Worm (Caenorhabditis elegans) whole organism, young adult: ENCODE results near the gene str-89.

Experiments used
- B0261.1 ChIP-seq: sonication (generic microtip); optimal IDR thresholded peaks from 2 replicates; lab custom pipeline; 2016; ENCODE audit warnings: mild to moderate bottlenecking, missing genetic modification characterization, moderate library complexity, missing compliant biosample characterization
- D2030.7 ChIP-seq: fragments of 200-800 bp; sonication (Bioruptor generic); IDR thresholded peaks from 2 replicates; pipeline ENCODE4 v1.3.6; 2022; ENCODE audit warnings: missing genetic modification reagents, missing genetic modification characterization, missing compliant biosample characterization
- K11D2.4 ChIP-seq: fragments of 200-800 bp; sonication (Bioruptor generic); IDR thresholded peaks from 2 replicates; pipeline ENCODE4 v1.3.6; 2022; ENCODE audit warnings: missing genetic modification reagents, missing genetic modification characterization, missing compliant biosample characterization
- Y53F4B.3 ChIP-seq: fragments of 200-800 bp; sonication (Bioruptor generic); IDR thresholded peaks from 2 replicates; pipeline ENCODE4 v1.3.6; 2022; ENCODE audit warnings: missing genetic modification reagents, missing genetic modification characterization, missing compliant biosample characterization
- athp-1 ChIP-seq: sonication (generic microtip); optimal IDR thresholded peaks from 2 replicates; lab custom pipeline; 2017; ENCODE audit warnings: mild to moderate bottlenecking, missing genetic modification characterization, missing compliant biosample characterization
- attf-5 ChIP-seq: fragments of 200-800 bp; sonication (Bioruptor generic); optimal IDR thresholded peaks from 2 replicates; lab custom pipeline; 2018; ENCODE audit warnings: mild to moderate bottlenecking, missing genetic modification characterization, missing compliant biosample characterization
- attf-6 ChIP-seq: fragments of 200-800 bp; sonication (Bioruptor generic); IDR thresholded peaks from 2 replicates; pipeline ENCODE4 v1.3.6; 2022; ENCODE audit warnings: missing genetic modification reagents, missing genetic modification characterization, missing compliant biosample characterization
- bed-2 ChIP-seq: fragments of 200-800 bp; sonication (Bioruptor generic); IDR thresholded peaks from 2 replicates; pipeline ENCODE4 v1.3.6; 2022; ENCODE audit warnings: missing genetic modification reagents, missing genetic modification characterization, missing compliant biosample characterization
- ceh-27 ChIP-seq: fragments of 200-800 bp; sonication (Bioruptor generic); optimal IDR thresholded peaks from 2 replicates; lab custom pipeline; 2018; ENCODE audit warnings: mild to moderate bottlenecking, missing genetic modification characterization, moderate library complexity, missing compliant biosample characterization
- ceh-91 ChIP-seq: fragments of 200-800 bp; sonication (Bioruptor generic); IDR thresholded peaks from 2 replicates; pipeline ENCODE4 v1.3.6; 2022; ENCODE audit warnings: missing genetic modification reagents, missing genetic modification characterization, missing compliant biosample characterization
- die-1 ChIP-seq: sonication (generic microtip); optimal IDR thresholded peaks from 2 replicates; lab custom pipeline; 2016; ENCODE audit warnings: missing genotype, mild to moderate bottlenecking, missing genetic modification characterization, missing compliant biosample characterization
- efl-1 ChIP-seq: fragments of 150-350 bp; optimal IDR thresholded peaks from 2 replicates; lab custom pipeline; 2014; ENCODE audit warnings: missing biosample characterization, missing genetic modification reagents, missing genetic modification characterization
- gei-17 ChIP-seq: fragments of 200-800 bp; sonication (Bioruptor generic); optimal IDR thresholded peaks from 2 replicates; lab custom pipeline; 2018; ENCODE audit warnings: mild to moderate bottlenecking, missing genetic modification characterization, missing compliant biosample characterization
- him-1 ChIP-seq: sonication (generic microtip); optimal IDR thresholded peaks from 2 replicates; lab custom pipeline; 2016; ENCODE audit warnings: missing genotype, missing genetic modification reagents, missing genetic modification characterization, missing compliant biosample characterization
- hlh-12 ChIP-seq: sonication (generic microtip); optimal IDR thresholded peaks from 2 replicates; lab custom pipeline; 2016; ENCODE audit warnings: missing genetic modification characterization, missing compliant biosample characterization
- hlh-26 ChIP-seq: fragments of 200-800 bp; sonication (Bioruptor generic); conservative IDR thresholded peaks from 2 replicates; pipeline ENCODE4 v1.3.6; 2022; ENCODE audit warnings: missing genetic modification reagents, missing genetic modification characterization, missing compliant biosample characterization
- hmg-1.2 ChIP-seq: fragments of 200-800 bp; sonication (Bioruptor generic); IDR thresholded peaks from 2 replicates; pipeline ENCODE4 v1.3.6; 2022; ENCODE audit warnings: missing genetic modification reagents, missing genetic modification characterization, missing compliant biosample characterization
- lag-1 ChIP-seq: fragments of 200-800 bp; sonication (Bioruptor generic); IDR thresholded peaks from 2 replicates; pipeline ENCODE4 v1.3.6; 2022; ENCODE audit warnings: missing genetic modification reagents, missing genetic modification characterization, missing compliant biosample characterization
- let-607 ChIP-seq, 2 experiments: fragments of 200-800 bp in 1 of 2; sonication (Bioruptor generic) in 1 of 2; sonication (generic microtip) in 1 of 2; optimal IDR thresholded peaks; 2 replicates each; lab custom pipeline; 2016 to 2018; ENCODE audit warnings: mild to moderate bottlenecking in 2 of 2, missing compliant biosample characterization in 2 of 2, missing genetic modification characterization in 2 of 2, moderate library complexity in 2 of 2, missing genotype in 1 of 2
- lin-26 ChIP-seq: fragments of 200-800 bp; sonication (Bioruptor generic); IDR thresholded peaks from 2 replicates; pipeline ENCODE4 v1.3.6; 2022; ENCODE audit warnings: missing genetic modification reagents, missing genetic modification characterization, missing compliant biosample characterization
- lsl-1 ChIP-seq: fragments of 200-800 bp; sonication (Bioruptor generic); optimal IDR thresholded peaks from 2 replicates; lab custom pipeline; 2018; ENCODE audit warnings: mild to moderate bottlenecking, missing genetic modification characterization, moderate library complexity, missing compliant biosample characterization
- madf-3 ChIP-seq: fragments of 200-800 bp; sonication (Bioruptor generic); IDR thresholded peaks from 2 replicates; pipeline ENCODE4 v1.3.6; 2022; ENCODE audit warnings: missing genetic modification reagents, missing genetic modification characterization, missing compliant biosample characterization
- madf-6 ChIP-seq: fragments of 200-800 bp; sonication (Bioruptor generic); IDR thresholded peaks from 2 replicates; pipeline ENCODE4 v1.3.6; 2022; ENCODE audit warnings: missing genetic modification reagents, missing genetic modification characterization, missing compliant biosample characterization
- mel-28 ChIP-seq: sonication (generic microtip); optimal IDR thresholded peaks from 2 replicates; lab custom pipeline; 2016; ENCODE audit warnings: borderline replicate concordance, mild to moderate bottlenecking, missing genetic modification characterization, missing compliant biosample characterization
- nhr-120 ChIP-seq: fragments of 200-800 bp; sonication (Bioruptor generic); IDR thresholded peaks from 2 replicates; pipeline ENCODE4 v1.3.6; 2022; ENCODE audit warnings: missing genetic modification characterization, missing compliant biosample characterization
- nhr-27 ChIP-seq: fragments of 200-800 bp; sonication (Bioruptor generic); optimal IDR thresholded peaks from 2 replicates; lab custom pipeline; 2018; ENCODE audit warnings: mild to moderate bottlenecking, missing genetic modification characterization, moderate library complexity, missing compliant biosample characterization
- nhr-90 ChIP-seq: sonication (generic microtip); optimal IDR thresholded peaks from 2 replicates; lab custom pipeline; 2016; ENCODE audit warnings: missing genotype, mild to moderate bottlenecking, missing genetic modification characterization, missing compliant biosample characterization
- pbrm-1 ChIP-seq: fragments of 200-800 bp; sonication (Bioruptor generic); IDR thresholded peaks from 2 replicates; pipeline ENCODE4 v1.3.6; 2022; ENCODE audit warnings: missing genetic modification reagents, missing genetic modification characterization, missing compliant biosample characterization
- rec-8 ChIP-seq, 2 experiments: sonication (generic microtip); optimal IDR thresholded peaks; 2 replicates each; lab custom pipeline; 2016; ENCODE audit warnings: mild to moderate bottlenecking in 2 of 2, missing genetic modification characterization in 2 of 2, missing genetic modification reagents in 2 of 2, missing genotype in 2 of 2, missing biosample characterization in 1 of 2, missing compliant biosample characterization in 1 of 2, moderate library complexity in 1 of 2
- rpc-1 ChIP-seq, 2 experiments: fragments of 150-350 bp in 1 of 2; sonication (generic microtip) in 1 of 2; optimal IDR thresholded peaks; 2 replicates each; lab custom pipeline; 2014 to 2018; ENCODE audit warnings: missing biosample characterization in 1 of 2, missing genetic modification characterization in 1 of 2, missing genetic modification reagents in 1 of 2, missing genotype in 1 of 2
- sea-2 ChIP-seq: fragments of 200-800 bp; sonication (Bioruptor generic); IDR thresholded peaks from 2 replicates; pipeline ENCODE4 v1.3.6; 2022; ENCODE audit warnings: missing genetic modification characterization, missing compliant biosample characterization
- tbp1 ChIP-seq: fragments of 200-800 bp; sonication (Bioruptor generic); optimal IDR thresholded peaks from 2 replicates; lab custom pipeline; 2018; ENCODE audit warnings: mild to moderate bottlenecking, missing genetic modification characterization, missing compliant biosample characterization
- tbx-9 ChIP-seq: sonication (generic microtip); optimal IDR thresholded peaks from 2 replicates; lab custom pipeline; 2016; ENCODE audit warnings: borderline replicate concordance, missing genetic modification characterization, inconsistent platforms, missing compliant biosample characterization
- ztf-18 ChIP-seq: sonication (generic microtip); optimal IDR thresholded peaks from 2 replicates; lab custom pipeline; 2016; ENCODE audit warnings: missing genotype, mild to moderate bottlenecking, missing genetic modification characterization, missing compliant biosample characterization
- ztf-22 ChIP-seq: fragments of 200-800 bp; sonication (Bioruptor generic); optimal IDR thresholded peaks from 2 replicates; lab custom pipeline; 2018; ENCODE audit warnings: mild to moderate bottlenecking, missing genetic modification characterization, moderate library complexity, missing compliant biosample characterization
- ztf-25 ChIP-seq: fragments of 200-800 bp; sonication (Bioruptor generic); IDR thresholded peaks from 2 replicates; pipeline ENCODE4 v1.3.6; 2022; ENCODE audit warnings: missing genetic modification reagents, missing genetic modification characterization, missing compliant biosample characterization
- ztf-26 ChIP-seq: sonication (generic microtip); optimal IDR thresholded peaks from 2 replicates; lab custom pipeline; 2017; ENCODE audit warnings: missing genetic modification characterization, missing compliant biosample characterization
- ztf-28 ChIP-seq: fragments of 200-800 bp; sonication (Bioruptor generic); IDR thresholded peaks from 2 replicates; pipeline ENCODE4 v1.3.6; 2022; ENCODE audit warnings: missing genetic modification reagents, missing genetic modification characterization, missing compliant biosample characterization

str-89 gene

DNA sequence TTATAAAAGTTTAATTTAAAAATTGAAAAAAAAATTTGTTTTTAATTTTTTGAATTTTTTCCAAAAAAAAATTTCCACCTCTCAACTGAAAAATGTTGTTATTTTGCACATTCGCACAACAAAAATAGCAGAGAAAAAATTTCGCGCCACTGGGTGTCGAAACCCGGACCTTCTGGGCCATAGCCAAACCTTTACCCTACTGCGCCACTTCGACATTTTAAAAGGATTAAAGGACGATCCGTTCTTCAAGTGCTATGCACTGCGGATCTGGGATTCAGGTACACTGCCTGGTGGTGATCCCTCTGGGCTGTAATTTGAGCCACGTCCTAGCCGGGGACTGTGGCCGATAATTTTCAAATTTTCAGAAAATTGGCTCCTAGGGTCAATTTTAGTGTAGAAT is 18.8 kb downstream of the str-89 start:
- TF ChIP-seq madf-6 (GFP tag; lab: Robert Waterston, UW), result peak; percentile 38; the same call in 1 of the 2 replicates
- 0 out of 2 replicates have a peak, but pooled peaks have one; percentile 21 for TF ChIP-seq D2030.7 (GFP tag; lab: Robert Waterston, UW)
- peak; percentile 88 for TF ChIP-seq lin-26 (GFP tag; lab: Robert Waterston, UW)
- peak; percentile 22 for TF ChIP-seq nhr-90 (tag; lab: Kevin White, UChicago)
- TF ChIP-seq pbrm-1 (GFP tag; lab: Robert Waterston, UW), result peak; percentile 40; the same call in 1 of the 2 replicates
- TF ChIP-seq B0261.1 (tag; lab: Kevin White, UChicago), result peak; percentile 65
- TF ChIP-seq ztf-18, result peak; percentile 35
- peak in 1 of 2 experiments; percentile 11 for TF ChIP-seq rec-8 (tag; optimal IDR thresholded peaks at IDR 0.05; lab: Kevin White, UChicago)
- peak; percentile 59 for TF ChIP-seq hlh-12
- TF ChIP-seq him-1 (tag; lab: Kevin White, UChicago), result peak; percentile 6
- TF ChIP-seq die-1 (tag; lab: Kevin White, UChicago), result peak; percentile 76
- TF ChIP-seq ztf-25 (GFP tag; lab: Robert Waterston, UW), result peak; percentile 43; the same call in 1 of the 2 replicates
- TF ChIP-seq attf-6 (GFP tag; lab: Robert Waterston, UW), result peak; percentile 86
- 0 out of 2 replicates have a peak, but pooled peaks have one; percentile 30 for TF ChIP-seq Y53F4B.3 (GFP tag; lab: Robert Waterston, UW)
- TF ChIP-seq madf-3, result 0 out of 2 replicates have a peak, but pooled peaks have one; percentile 44
- peak; percentile 19 for TF ChIP-seq lsl-1 (GFP tag; lab: Kevin White, UChicago)
- peak; percentile 84 for TF ChIP-seq tbp1 (GFP tag; lab: Kevin White, UChicago)
- peak; percentile 36 for TF ChIP-seq hmg-1.2 (GFP tag; lab: Robert Waterston, UW)
- TF ChIP-seq rpc-1 (optimal IDR thresholded peaks at IDR 0.05; lab: Kevin White, UChicago), result peak; percentile 52
- TF ChIP-seq rpc-1 (tag; optimal IDR thresholded peaks at IDR 0.05; lab: Kevin White, UChicago), result peak; percentile 84
- peak; percentile 29 for TF ChIP-seq athp-1 (tag; lab: Kevin White, UChicago)

DNA sequence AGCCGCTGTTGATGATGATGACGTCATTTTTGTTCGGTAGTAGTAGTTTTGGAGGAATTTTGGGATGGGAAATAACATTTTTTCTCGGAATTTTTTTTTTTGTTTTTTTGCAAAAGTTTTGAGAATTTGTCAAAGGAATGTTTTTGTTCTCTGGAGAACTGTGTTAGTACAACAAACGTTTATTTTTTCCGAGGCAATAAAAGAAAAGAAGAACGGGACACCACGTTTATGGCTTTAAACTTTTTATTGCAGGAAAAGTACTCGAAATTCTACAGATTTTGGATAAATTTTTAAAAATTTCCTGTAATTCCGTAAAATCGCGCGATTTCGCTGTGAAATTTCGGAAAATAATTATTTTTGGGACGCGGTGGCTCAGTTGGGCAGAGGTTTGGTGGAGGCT is 22.3 kb downstream of the str-89 start, which contains the start of gene F59A1.13:
Gene F59A1.13 (minus strand): TSS at position 101 of the 400 bp plus-strand sequence.
- no peak for TF ChIP-seq nhr-120
- no peak for TF ChIP-seq bed-2
- no peak for TF ChIP-seq tbx-9 (tag; lab: Kevin White, UChicago)
- no peak for TF ChIP-seq nhr-27 (tag; lab: Kevin White, UChicago)
- no peak for TF ChIP-seq K11D2.4 (GFP tag; lab: Robert Waterston, UW)
- no peak for TF ChIP-seq hlh-26 (GFP tag; lab: Robert Waterston, UW)
- TF ChIP-seq lag-1 (GFP tag; lab: Robert Waterston, UW), result no peak
- TF ChIP-seq madf-3, result no peak
- no peak for TF ChIP-seq gei-17
- TF ChIP-seq efl-1 (GFP tag; lab: Kevin White, UChicago), result no peak
- no peak for TF ChIP-seq attf-5
- no peak for TF ChIP-seq ztf-22 (GFP tag; lab: Kevin White, UChicago)
- TF ChIP-seq ztf-28, result no peak
- TF ChIP-seq ztf-26 (tag; lab: Kevin White, UChicago), result no peak
- no peak for TF ChIP-seq sea-2 (GFP tag; lab: Robert Waterston, UW)
- no peak for TF ChIP-seq ceh-27
- TF ChIP-seq let-607 (tag; optimal IDR thresholded peaks at IDR 0.05; lab: Kevin White, UChicago), result no peak
- no peak for TF ChIP-seq mel-28 (tag; lab: Kevin White, UChicago)
- TF ChIP-seq ceh-91 (GFP tag; lab: Robert Waterston, UW), result no peak
